Worm (Caenorhabditis elegans) whole organism, late embryonic: ENCODE measurements around the gene fipr-16.

Source experiments
- ama-1 ChIP-seq: fragments of 150-350 bp; optimal IDR thresholded peaks from 2 replicates; lab custom pipeline; 2014
- ceh-22 ChIP-seq: sonication (generic microtip); optimal IDR thresholded peaks from 2 replicates; lab custom pipeline; 2017; ENCODE audit warnings: missing biosample characterization, missing genetic modification characterization
- ceh-48 ChIP-seq: sonication (generic microtip); optimal IDR thresholded peaks from 2 replicates; lab custom pipeline; 2016; ENCODE audit warnings: missing genetic modification characterization, inconsistent platforms, missing compliant biosample characterization
- ceh-9 ChIP-seq: sonication (generic microtip); optimal IDR thresholded peaks from 2 replicates; lab custom pipeline; 2016; ENCODE audit warnings: mild to moderate bottlenecking, missing genetic modification characterization, inconsistent platforms, missing compliant biosample characterization
- elt-2 ChIP-seq: sonication (generic microtip); optimal IDR thresholded peaks from 2 replicates; lab custom pipeline; 2016; ENCODE audit warnings: missing genetic modification reagents, missing genetic modification characterization, missing compliant biosample characterization
- hlh-15 ChIP-seq: sonication (generic microtip); optimal IDR thresholded peaks from 2 replicates; lab custom pipeline; 2016; ENCODE audit warnings: missing genetic modification characterization, missing compliant biosample characterization
- lim-6 ChIP-seq: sonication (generic microtip); optimal IDR thresholded peaks from 2 replicates; lab custom pipeline; 2016; ENCODE audit warnings: missing genetic modification characterization, missing compliant biosample characterization
- nfya-1 ChIP-seq: sonication (generic microtip); optimal IDR thresholded peaks from 2 replicates; lab custom pipeline; 2017; ENCODE audit warnings: missing genetic modification characterization, mild to moderate bottlenecking, missing compliant biosample characterization, antibody characterized with exemption, moderate library complexity
- pha-4 ChIP-seq: fragments of 150-350 bp; optimal IDR thresholded peaks from 2 replicates; lab custom pipeline; 2018; ENCODE audit warnings: missing biosample characterization, missing genetic modification reagents, missing genetic modification characterization
- pqm-1 ChIP-seq: sonication (generic microtip); optimal IDR thresholded peaks from 2 replicates; lab custom pipeline; 2016; ENCODE audit warnings: missing genetic modification characterization, missing compliant biosample characterization
- sox-4 ChIP-seq: sonication (generic microtip); optimal IDR thresholded peaks from 2 replicates; lab custom pipeline; 2017; ENCODE audit warnings: mild to moderate bottlenecking, missing genetic modification characterization, inconsistent platforms, missing compliant biosample characterization
- ttx-3 ChIP-seq: sonication (generic microtip); optimal IDR thresholded peaks from 2 replicates; lab custom pipeline; 2016; ENCODE audit warnings: missing genetic modification reagents, missing genetic modification characterization, missing compliant biosample characterization
- unc-86 ChIP-seq: sonication (generic microtip); optimal IDR thresholded peaks from 2 replicates; lab custom pipeline; 2016; ENCODE audit warnings: missing genetic modification characterization, missing compliant biosample characterization

DNA sequence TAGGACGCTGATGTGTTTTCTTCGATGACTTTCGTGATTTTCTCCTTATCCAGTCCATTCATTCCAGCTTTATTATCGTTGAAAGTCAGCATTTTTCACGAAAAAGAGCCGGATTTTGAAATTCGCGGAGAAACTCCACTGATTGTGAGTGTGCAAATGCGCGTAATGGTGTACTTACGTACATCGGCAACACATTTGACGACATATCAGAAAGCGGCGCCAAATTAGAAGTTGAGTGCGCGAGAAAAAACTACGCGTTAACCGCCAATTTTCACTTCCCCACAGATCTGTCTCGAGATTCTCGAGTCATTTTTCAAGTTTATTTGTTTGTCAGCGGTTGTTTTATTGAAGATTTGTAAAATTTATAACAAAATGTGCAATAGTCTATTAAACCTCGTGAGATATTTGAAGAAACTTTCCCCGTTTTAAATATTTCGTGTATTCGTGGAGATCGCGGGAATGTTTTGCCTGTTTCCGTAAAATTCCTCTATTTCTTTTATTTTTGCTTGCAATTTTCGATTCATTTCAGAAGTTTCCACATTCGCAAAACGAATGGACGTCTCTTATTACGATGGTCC is 37.7 kb upstream of the fipr-16 start, which contains the start of the genes polk-1 and gpr-1:
- no peak for TF ChIP-seq elt-2 (tag; lab: Kevin White, UChicago)
- TF ChIP-seq nfya-1 (tag; lab: Kevin White, UChicago) = no peak
- no peak for TF ChIP-seq hlh-15
- TF ChIP-seq pha-4 (tag; lab: Kevin White, UChicago) = no peak
- no peak for TF ChIP-seq ama-1 (lab: Kevin White, UChicago)
- no peak for TF ChIP-seq sox-4 (tag; lab: Kevin White, UChicago)
- no peak for TF ChIP-seq pqm-1
- no peak for TF ChIP-seq lim-6 (tag; lab: Kevin White, UChicago)
- no peak for TF ChIP-seq ceh-22 (tag; lab: Kevin White, UChicago)
- TF ChIP-seq ceh-9 = no peak
- no peak for TF ChIP-seq ceh-48
- no peak for TF ChIP-seq ttx-3 (tag; lab: Kevin White, UChicago)
- no peak for TF ChIP-seq unc-86 (tag; lab: Kevin White, UChicago)
